Worm (Caenorhabditis elegans) whole organism, L4 larva: Measurements from ENCODE around the gene ZC302.3.
A peak's percentile ranks its signal among the peaks of the same experiment; 100 is the strongest.

Experiments
- D1046.2 ChIP-seq: fragments of 200-800 bp; sonication (Bioruptor generic); IDR thresholded peaks from 2 replicates; pipeline ENCODE4 v1.3.6; 2022; ENCODE audit warnings: missing genetic modification characterization, missing compliant biosample characterization
- F10B5.3 ChIP-seq: sonication (generic microtip); optimal IDR thresholded peaks from 2 replicates; lab custom pipeline; 2016; ENCODE audit warnings: mild to moderate bottlenecking, missing genetic modification characterization, missing compliant biosample characterization
- F26F4.8 ChIP-seq: fragments of 200-800 bp; sonication (Bioruptor generic); conservative IDR thresholded peaks from 2 replicates; pipeline ENCODE4 v1.3.6; 2022; ENCODE audit warnings: missing genetic modification characterization, missing compliant biosample characterization
- F37D6.2 ChIP-seq: sonication (generic microtip); optimal IDR thresholded peaks from 2 replicates; lab custom pipeline; 2016; ENCODE audit warnings: mild to moderate bottlenecking, missing genetic modification characterization, missing compliant biosample characterization
- F49E8.2 ChIP-seq: sonication (generic microtip); optimal IDR thresholded peaks from 2 replicates; lab custom pipeline; 2016; ENCODE audit warnings: missing compliant biosample characterization, mild to moderate bottlenecking, missing genetic modification characterization, borderline replicate concordance
- Y105C5A.15 ChIP-seq: fragments of 200-800 bp; sonication (Bioruptor generic); IDR thresholded peaks from 2 replicates; pipeline ENCODE4 v1.3.6; 2022; ENCODE audit warnings: missing genetic modification characterization, missing compliant biosample characterization
- Y75B8A.6 ChIP-seq: fragments of 200-800 bp; sonication (Bioruptor generic); IDR thresholded peaks from 2 replicates; pipeline ENCODE4 v1.3.6; 2022; ENCODE audit warnings: missing genetic modification reagents, missing genetic modification characterization, missing compliant biosample characterization
- aha-1 ChIP-seq: fragments of 150-350 bp; peaks from one replicate; lab custom pipeline; 2014; ENCODE audit warnings: missing biosample characterization, missing genetic modification characterization
- aly-2 ChIP-seq: sonication (generic microtip); optimal IDR thresholded peaks from 2 replicates; lab custom pipeline; 2018; ENCODE audit warnings: missing biosample characterization, missing genetic modification characterization
- ama-1 ChIP-seq: fragments of 150-350 bp; optimal IDR thresholded peaks from 2 replicates; lab custom pipeline; 2014; ENCODE audit warnings: inconsistent platforms, mixed read lengths
- arid-1 ChIP-seq: fragments of 200-800 bp; sonication (Bioruptor generic); conservative IDR thresholded peaks from 2 replicates; pipeline ENCODE4 v1.3.6; 2022; ENCODE audit warnings: missing genetic modification reagents, missing genetic modification characterization, missing compliant biosample characterization
- ceh-20 ChIP-seq: fragments of 200-800 bp; sonication (Bioruptor generic); IDR thresholded peaks from 2 replicates; pipeline ENCODE4 v1.3.6; 2022; ENCODE audit warnings: missing genetic modification reagents, missing genetic modification characterization, missing compliant biosample characterization
- ceh-28 ChIP-seq: fragments of 150-350 bp; optimal IDR thresholded peaks from 2 replicates; lab custom pipeline; 2014; ENCODE audit warnings: missing biosample characterization, missing genetic modification reagents, missing genetic modification characterization
- ceh-44 ChIP-seq: fragments of 200-800 bp; sonication (Bioruptor generic); IDR thresholded peaks from 2 replicates; pipeline ENCODE4 v1.3.6; 2022; ENCODE audit warnings: missing genetic modification reagents, missing genetic modification characterization, missing compliant biosample characterization
- ceh-82 ChIP-seq: sonication (generic microtip); optimal IDR thresholded peaks from 2 replicates; lab custom pipeline; 2017; ENCODE audit warnings: missing biosample characterization, missing genetic modification characterization
- cey-2 ChIP-seq: sonication (generic microtip); optimal IDR thresholded peaks from 3 replicates; lab custom pipeline; 2017; ENCODE audit warnings: missing genetic modification characterization, mild to moderate bottlenecking, missing compliant biosample characterization, antibody characterized with exemption, borderline replicate concordance; ENCODE audit not compliant: insufficient read depth
- daf-16 ChIP-seq, 3 experiments: sonication (generic microtip); optimal IDR thresholded peaks; 2 replicates each; lab custom pipeline; 2016 to 2017; ENCODE audit warnings: missing genetic modification characterization in 3 of 3, missing genetic modification reagents in 3 of 3, mild to moderate bottlenecking in 2 of 3, missing compliant biosample characterization in 2 of 3, missing biosample characterization in 1 of 3, moderate library complexity in 1 of 3
- daf-8 ChIP-seq: fragments of 200-800 bp; sonication (Bioruptor generic); IDR thresholded peaks from 2 replicates; pipeline ENCODE4 v1.3.6; 2022; ENCODE audit warnings: missing genetic modification characterization, missing compliant biosample characterization
- dve-1 ChIP-seq: sonication (generic microtip); optimal IDR thresholded peaks from 2 replicates; lab custom pipeline; 2017; ENCODE audit warnings: antibody characterized with exemption, mild to moderate bottlenecking, missing genetic modification characterization, missing compliant biosample characterization; ENCODE audit not compliant: insufficient read depth
- egl-27 ChIP-seq: sonication (generic microtip); optimal IDR thresholded peaks from 3 replicates; lab custom pipeline; 2017; ENCODE audit warnings: missing biosample characterization, missing genetic modification reagents, missing genetic modification characterization
- hif-1 ChIP-seq, 2 experiments: sonication (generic microtip); optimal IDR thresholded peaks; 2 replicates each; lab custom pipeline; 2016 to 2017; ENCODE audit warnings: missing compliant biosample characterization in 2 of 2, missing genetic modification characterization in 2 of 2, missing genetic modification reagents in 2 of 2, missing genotype in 2 of 2, mild to moderate bottlenecking in 1 of 2
- hlh-30 ChIP-seq: sonication (generic microtip); optimal IDR thresholded peaks from 2 replicates; lab custom pipeline; 2017; ENCODE audit warnings: antibody characterized with exemption, mild to moderate bottlenecking, missing genetic modification characterization, missing compliant biosample characterization; ENCODE audit not compliant: insufficient read depth
- hmg-1.1 ChIP-seq: fragments of 200-800 bp; sonication (Bioruptor generic); IDR thresholded peaks from 2 replicates; pipeline ENCODE4 v1.3.6; 2022; ENCODE audit warnings: missing genetic modification reagents, missing genetic modification characterization, missing compliant biosample characterization
- jun-1 ChIP-seq: fragments of 150-350 bp; optimal IDR thresholded peaks from 2 replicates; lab custom pipeline; 2014; ENCODE audit warnings: missing biosample characterization, missing genetic modification reagents, missing genetic modification characterization
- lin-1 ChIP-seq: fragments of 200-800 bp; sonication (Bioruptor generic); IDR thresholded peaks from 2 replicates; pipeline ENCODE4 v1.3.6; 2022; ENCODE audit warnings: missing genetic modification reagents, missing genetic modification characterization, missing compliant biosample characterization
- lin-13 ChIP-seq: fragments of 150-350 bp; optimal IDR thresholded peaks from 2 replicates; lab custom pipeline; 2014; ENCODE audit warnings: missing biosample characterization, missing genetic modification reagents, missing genetic modification characterization
- madf-5 ChIP-seq, 2 experiments: fragments of 200-800 bp; sonication (Bioruptor generic); IDR thresholded peaks; 2 replicates each; pipeline ENCODE4 v1.3.6; 2022; ENCODE audit warnings: missing compliant biosample characterization in 2 of 2, missing genetic modification characterization in 2 of 2
- madf-9 ChIP-seq: fragments of 200-800 bp; sonication (Bioruptor generic); conservative IDR thresholded peaks from 2 replicates; pipeline ENCODE4 v1.3.6; 2022; ENCODE audit warnings: missing genetic modification reagents, missing genetic modification characterization, missing compliant biosample characterization
- mdl-1 ChIP-seq, 2 experiments: fragments of 150-350 bp in 1 of 2; sonication (generic microtip) in 1 of 2; optimal IDR thresholded peaks; 2 replicates each; lab custom pipeline; 2014 to 2017; ENCODE audit warnings: missing biosample characterization in 2 of 2, missing genetic modification characterization in 2 of 2
- mep-1 ChIP-seq: fragments of 150-350 bp; sonication (generic microtip); optimal IDR thresholded peaks from 3 replicates; lab custom pipeline; 2014; ENCODE audit warnings: missing biosample characterization, missing genetic modification characterization
- mxl-2 ChIP-seq: fragments of 200-800 bp; sonication (Bioruptor generic); conservative IDR thresholded peaks from 2 replicates; pipeline ENCODE4 v1.3.6; 2022; ENCODE audit warnings: missing genetic modification reagents, missing genetic modification characterization, missing compliant biosample characterization
- mxl-3 ChIP-seq: fragments of 200-800 bp; sonication (Bioruptor generic); optimal IDR thresholded peaks from 2 replicates; lab custom pipeline; 2018; ENCODE audit warnings: mild to moderate bottlenecking, missing genetic modification characterization, missing compliant biosample characterization
- nhr-10 ChIP-seq: fragments of 150-350 bp; optimal IDR thresholded peaks from 2 replicates; lab custom pipeline; 2014; ENCODE audit warnings: missing biosample characterization, missing genetic modification characterization
- nhr-11 ChIP-seq: fragments of 150-350 bp; optimal IDR thresholded peaks from 2 replicates; lab custom pipeline; 2014; ENCODE audit warnings: missing biosample characterization, missing genetic modification characterization
- nhr-28 ChIP-seq: fragments of 150-350 bp; optimal IDR thresholded peaks from 2 replicates; lab custom pipeline; 2014; ENCODE audit warnings: missing biosample characterization, missing genetic modification characterization
- pha-4 ChIP-seq, 2 experiments: fragments of 150-350 bp in 1 of 2; fragments of 200-800 bp in 1 of 2; sonication (Bioruptor generic) in 1 of 2; IDR thresholded peaks in 1 of 2; optimal IDR thresholded peaks in 1 of 2; 2 replicates each; pipeline versions ENCODE4 v1.3.6 to Lab custom; 2014 to 2022; ENCODE audit warnings: missing genetic modification characterization in 2 of 2, missing genetic modification reagents in 2 of 2, missing biosample characterization in 1 of 2, missing compliant biosample characterization in 1 of 2
- rbr-2 ChIP-seq: sonication (generic microtip); optimal IDR thresholded peaks from 2 replicates; lab custom pipeline; 2016; ENCODE audit warnings: missing genotype, missing genetic modification characterization, missing compliant biosample characterization
- saeg-2 ChIP-seq: fragments of 200-800 bp; sonication (Bioruptor generic); IDR thresholded peaks from 2 replicates; pipeline ENCODE4 v1.3.6; 2022; ENCODE audit warnings: missing genetic modification reagents, missing genetic modification characterization, missing compliant biosample characterization
- set-16 ChIP-seq: fragments of 200-800 bp; sonication (Bioruptor generic); IDR thresholded peaks from 2 replicates; pipeline ENCODE4 v1.3.6; 2022; ENCODE audit warnings: missing genetic modification reagents, missing genetic modification characterization, missing compliant biosample characterization
- skn-1 ChIP-seq: fragments of 150-350 bp; optimal IDR thresholded peaks from 2 replicates; lab custom pipeline; 2014; ENCODE audit warnings: missing biosample characterization, missing genetic modification characterization
- spr-1 ChIP-seq: sonication (generic microtip); optimal IDR thresholded peaks from 2 replicates; lab custom pipeline; 2016; ENCODE audit warnings: mild to moderate bottlenecking, missing genetic modification characterization, missing compliant biosample characterization
- tag-97 ChIP-seq: fragments of 200-800 bp; sonication (Bioruptor generic); IDR thresholded peaks from 2 replicates; pipeline ENCODE4 v1.3.6; 2022; ENCODE audit warnings: missing genetic modification characterization, missing compliant biosample characterization
- tra-1 ChIP-seq: fragments of 200-800 bp; sonication (Bioruptor generic); IDR thresholded peaks from 2 replicates; pipeline ENCODE4 v1.3.6; 2022; ENCODE audit warnings: missing genetic modification reagents, missing genetic modification characterization, missing compliant biosample characterization
- unc-39 ChIP-seq: sonication (generic microtip); optimal IDR thresholded peaks from 2 replicates; lab custom pipeline; 2017; ENCODE audit warnings: missing biosample characterization, missing genetic modification characterization
- unc-62 ChIP-seq, 3 experiments: fragments of 150-350 bp in 1 of 3; sonication (generic microtip); optimal IDR thresholded peaks in 2 of 3; peaks in 1 of 3; 1 replicate in 1 of 3; 2 replicates in 2 of 3; lab custom pipeline; 2014 to 2017; ENCODE audit warnings: missing biosample characterization in 3 of 3, missing genetic modification characterization in 3 of 3, missing genetic modification reagents in 3 of 3, missing genotype in 1 of 3
- zfp-2 ChIP-seq: sonication (generic microtip); optimal IDR thresholded peaks from 2 replicates; lab custom pipeline; 2016; ENCODE audit warnings: mild to moderate bottlenecking, missing genetic modification characterization, missing compliant biosample characterization
- ztf-7 ChIP-seq: fragments of 150-350 bp; optimal IDR thresholded peaks from 2 replicates; lab custom pipeline; 2014; ENCODE audit warnings: missing biosample characterization, missing genetic modification characterization

Gene ZC302.3

DNA sequence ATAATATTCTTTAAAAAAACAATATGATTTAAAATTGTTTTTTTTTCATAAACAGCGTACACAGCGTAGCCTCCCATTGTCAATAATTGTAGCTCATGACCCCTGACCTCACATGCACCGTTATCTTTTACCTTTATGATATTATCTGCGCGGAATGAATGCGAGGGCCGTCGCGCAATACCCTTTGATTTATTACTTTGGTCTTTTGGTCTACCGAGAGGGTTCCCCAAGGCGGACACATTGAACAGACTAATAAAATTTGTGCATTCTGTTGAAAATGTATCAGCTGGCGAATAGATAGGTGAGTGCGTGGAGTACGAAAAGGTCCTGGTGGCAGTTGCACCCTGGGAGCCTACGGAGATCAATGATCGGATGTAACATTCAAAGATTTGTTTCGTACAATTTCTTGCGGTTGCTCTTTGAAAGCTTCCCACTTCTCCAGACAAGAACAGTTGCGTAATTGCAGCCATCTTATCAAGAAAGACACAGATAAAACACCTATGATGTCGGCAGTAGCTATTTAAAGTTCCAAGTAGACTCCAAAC is 20.9 kb downstream of the ZC302.3 start:
- TF ChIP-seq ceh-20 (peak; percentile 21; the same call in 1 of the 2 replicates), unc-62 (GFP tag; optimal IDR thresholded peaks at IDR 0.05 in 1 of 2; lab: Kevin White, UChicago) (peak in 1 of 2 experiments; percentile 80), unc-62 (tag; optimal IDR thresholded peaks at IDR 0.05; lab: Kevin White, UChicago) (no peak), pha-4 (GFP tag; IDR thresholded peaks at IDR 0.05; lab: Robert Waterston, UW) (no peak), pha-4 (tag; optimal IDR thresholded peaks at IDR 0.05; lab: Kevin White, UChicago) (no peak), madf-5 (GFP tag; IDR thresholded peaks at IDR 0.05; lab: Robert Waterston, UW) (no peak)

DNA sequence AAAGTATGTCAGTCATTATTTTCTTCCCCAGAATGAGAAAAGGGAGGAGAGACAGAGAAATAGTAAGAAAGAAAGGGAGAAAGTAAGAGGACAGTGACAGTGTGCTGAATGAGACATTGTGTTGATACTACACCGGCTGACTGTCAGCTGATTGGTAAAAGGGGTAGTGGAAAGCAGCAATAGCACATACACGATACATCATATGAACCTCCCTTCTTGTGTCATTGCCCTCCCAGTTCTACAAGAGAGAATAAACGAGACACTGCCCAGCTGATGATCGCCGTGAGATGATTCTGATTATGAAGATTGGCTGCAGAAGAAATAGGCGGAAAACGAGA is 21.5 kb downstream of the ZC302.3 start:
- no peak for TF ChIP-seq Y105C5A.15 (GFP tag; lab: Robert Waterston, UW)
- TF ChIP-seq egl-27 (tag; lab: Kevin White, UChicago) = no peak
- no peak for TF ChIP-seq mxl-2 (GFP tag; lab: Robert Waterston, UW)
- TF ChIP-seq ceh-44 = no peak
- TF ChIP-seq mdl-1 (tag; optimal IDR thresholded peaks at IDR 0.05; lab: Kevin White, UChicago) = peak; percentile 44 to 82
- peak; percentile 69; the same call in 1 of the 2 replicates for TF ChIP-seq tra-1
- TF ChIP-seq mxl-3 (GFP tag; lab: Kevin White, UChicago) = peak; percentile 62
- no peak for TF ChIP-seq zfp-2
- no peak for TF ChIP-seq aha-1 (tag; lab: Kevin White, UChicago)
- TF ChIP-seq ztf-7 (tag; lab: Kevin White, UChicago) = peak; percentile 44
- peak; percentile 88 for TF ChIP-seq nhr-11
- TF ChIP-seq F10B5.3 (tag; lab: Kevin White, UChicago) = no peak
- no peak for TF ChIP-seq Y75B8A.6 (GFP tag; lab: Robert Waterston, UW)
- no peak for TF ChIP-seq ceh-82 (tag; lab: Kevin White, UChicago)
- no peak for TF ChIP-seq tag-97 (GFP tag; lab: Robert Waterston, UW)
- no peak for TF ChIP-seq arid-1 (GFP tag; lab: Robert Waterston, UW)
- TF ChIP-seq saeg-2 (GFP tag; lab: Robert Waterston, UW) = 0 out of 2 replicates have a peak, but pooled peaks have one; percentile 7
- no peak for TF ChIP-seq F26F4.8 (GFP tag; lab: Robert Waterston, UW)
- peak; percentile 25 for TF ChIP-seq jun-1 (tag; lab: Kevin White, UChicago)
- TF ChIP-seq unc-62 (GFP tag; optimal IDR thresholded peaks at IDR 0.05 in 1 of 2; lab: Kevin White, UChicago) = peak in 1 of 2 experiments; percentile 87
- TF ChIP-seq unc-62 (tag; optimal IDR thresholded peaks at IDR 0.05; lab: Kevin White, UChicago) = no peak
- TF ChIP-seq unc-39 (tag; lab: Kevin White, UChicago) = no peak
- TF ChIP-seq rbr-2 (tag; lab: Kevin White, UChicago) = peak; percentile 14
- TF ChIP-seq daf-8 (GFP tag; lab: Robert Waterston, UW) = no peak
- TF ChIP-seq skn-1 (tag; lab: Kevin White, UChicago) = no peak
- TF ChIP-seq hif-1 (tag; optimal IDR thresholded peaks at IDR 0.05; lab: Kevin White, UChicago) = peak in 1 of 2 experiments; percentile 60
- peak; percentile 40; the same call in 1 of the 2 replicates for TF ChIP-seq lin-1 (GFP tag; lab: Robert Waterston, UW)
- TF ChIP-seq hlh-30 (tag; lab: Kevin White, UChicago) = peak; percentile 98
- peak; percentile 83 for TF ChIP-seq dve-1
- TF ChIP-seq hmg-1.1 (GFP tag; lab: Robert Waterston, UW) = no peak; the same call in 1 of the 2 replicates
- no peak for TF ChIP-seq lin-13 (GFP tag; lab: Kevin White, UChicago)
- TF ChIP-seq D1046.2 (GFP tag; lab: Robert Waterston, UW) = no peak
- no peak for TF ChIP-seq ceh-20
- TF ChIP-seq set-16 (GFP tag; lab: Robert Waterston, UW) = no peak; the same call in 1 of the 2 replicates
- no peak for TF ChIP-seq F37D6.2
- no peak for TF ChIP-seq daf-16 (GFP tag; optimal IDR thresholded peaks at IDR 0.05; lab: Kevin White, UChicago)
- TF ChIP-seq daf-16 (tag; optimal IDR thresholded peaks at IDR 0.05; lab: Kevin White, UChicago) = peak; percentile 54
- no peak for TF ChIP-seq madf-9 (GFP tag; lab: Robert Waterston, UW)
- TF ChIP-seq ceh-28 = no peak
- no peak for TF ChIP-seq nhr-10 (tag; lab: Kevin White, UChicago)
- no peak for TF ChIP-seq spr-1 (tag; lab: Kevin White, UChicago)
- no peak for TF ChIP-seq aly-2 (tag; lab: Kevin White, UChicago)
- TF ChIP-seq cey-2 = peak; percentile 76
- no peak for TF ChIP-seq ama-1 (lab: Kevin White, UChicago)
- no peak for TF ChIP-seq F49E8.2 (tag; lab: Kevin White, UChicago)
- TF ChIP-seq nhr-28 (tag; lab: Kevin White, UChicago) = peak; percentile 98
- peak; percentile 71 for TF ChIP-seq mep-1
